Fruit fly (Drosophila melanogaster) whole organism, embryonic: ENCODE results near the gene Sytbeta.

Source experiments
- Adf1 ChIP-seq: fragments of 200-800 bp; sonication (Bioruptor generic); IDR thresholded peaks from 2 replicates; pipeline ENCODE4 v1.3.6; 2022; ENCODE audit warnings: missing biosample characterization, missing genetic modification characterization
- Aef1 ChIP-seq: fragments of 200-800 bp; sonication (Bioruptor generic); IDR thresholded peaks from 3 replicates; pipeline ENCODE4 v1.3.6; 2022; ENCODE audit warnings: missing biosample characterization, missing genetic modification characterization
- BEAF-32 ChIP-seq: fragments of 200-800 bp; sonication (Bioruptor generic); optimal IDR thresholded peaks from 3 replicates; lab custom pipeline; 2017; ENCODE audit warnings: missing biosample characterization, missing genetic modification characterization, mild to moderate bottlenecking, moderate library complexity, missing genetic modification reagents
- Bteb2 ChIP-seq: fragments of 200-800 bp; sonication (Bioruptor generic); optimal IDR thresholded peaks from 2 replicates; lab custom pipeline; 2016; ENCODE audit warnings: missing biosample characterization, missing genetic modification characterization
- CG10654 ChIP-seq: fragments of 200-800 bp; sonication (Bioruptor generic); optimal IDR thresholded peaks from 2 replicates; lab custom pipeline; 2016; ENCODE audit warnings: missing biosample characterization, missing genetic modification characterization
- CG11093 ChIP-seq: fragments of 200-800 bp; sonication (Bioruptor generic); IDR thresholded peaks from 3 replicates; pipeline ENCODE4 v1.3.6; 2022; ENCODE audit warnings: missing biosample characterization, missing genetic modification characterization
- CG11696 ChIP-seq: fragments of 200-800 bp; sonication (Bioruptor generic); IDR thresholded peaks from 2 replicates; pipeline ENCODE4 v1.3.6; 2022; ENCODE audit warnings: missing biosample characterization, missing genetic modification characterization
- CG12219 ChIP-seq: fragments of 200-800 bp; sonication (Bioruptor generic); optimal IDR thresholded peaks from 3 replicates; lab custom pipeline; 2018; ENCODE audit warnings: missing biosample characterization, mild to moderate bottlenecking, missing genetic modification characterization
- CG13296 ChIP-seq: fragments of 200-800 bp; sonication (Bioruptor generic); optimal IDR thresholded peaks from 3 replicates; lab custom pipeline; 2018; ENCODE audit warnings: missing biosample characterization, mild to moderate bottlenecking, missing genetic modification characterization
- CG15073 ChIP-seq: fragments of 200-800 bp; sonication (Bioruptor generic); optimal IDR thresholded peaks from 2 replicates; lab custom pipeline; 2016; ENCODE audit warnings: missing biosample characterization, missing genetic modification characterization
- CG15696 ChIP-seq: fragments of 200-800 bp; sonication (Bioruptor generic); optimal IDR thresholded peaks from 2 replicates; lab custom pipeline; 2019; ENCODE audit warnings: missing biosample characterization, mild to moderate bottlenecking, missing genetic modification characterization, moderate library complexity
- CG1832 ChIP-seq: fragments of 200-800 bp; sonication (Bioruptor generic); optimal IDR thresholded peaks from 2 replicates; lab custom pipeline; 2017; ENCODE audit warnings: missing biosample characterization, mild to moderate bottlenecking, missing genetic modification characterization, inconsistent platforms
- CG18619 ChIP-seq: fragments of 200-800 bp; sonication (Bioruptor generic); optimal IDR thresholded peaks from 3 replicates; lab custom pipeline; 2017; ENCODE audit warnings: missing biosample characterization, mild to moderate bottlenecking, missing genetic modification characterization
- CG2120 ChIP-seq: fragments of 200-800 bp; sonication (Bioruptor generic); optimal IDR thresholded peaks from 3 replicates; lab custom pipeline; 2016; ENCODE audit warnings: missing biosample characterization, missing genetic modification characterization
- CG30020 ChIP-seq: fragments of 200-800 bp; optimal IDR thresholded peaks from 2 replicates; lab custom pipeline; 2019; ENCODE audit warnings: missing biosample characterization, mild to moderate bottlenecking, missing genetic modification characterization, moderate library complexity
- CG33557 ChIP-seq: fragments of 200-800 bp; sonication (Bioruptor generic); optimal IDR thresholded peaks from 2 replicates; lab custom pipeline; 2019; ENCODE audit warnings: missing biosample characterization, mild to moderate bottlenecking, missing genetic modification characterization, moderate library complexity
- CG3726 ChIP-seq: fragments of 200-800 bp; sonication (Bioruptor generic); IDR thresholded peaks from 3 replicates; pipeline ENCODE4, ENCODE4 v1.3.6; 2022; ENCODE audit warnings: missing biosample characterization, missing genetic modification characterization
- CG9797 ChIP-seq: fragments of 200-800 bp; sonication (Bioruptor generic); optimal IDR thresholded peaks from 3 replicates; lab custom pipeline; 2018; ENCODE audit warnings: missing biosample characterization, mild to moderate bottlenecking, missing genetic modification characterization
- CG9876 ChIP-seq: fragments of 200-800 bp; sonication (Bioruptor generic); optimal IDR thresholded peaks from 2 replicates; lab custom pipeline; 2016; ENCODE audit warnings: missing biosample characterization, missing genetic modification characterization
- Dad ChIP-seq: fragments of 200-800 bp; sonication (Bioruptor generic); optimal IDR thresholded peaks from 3 replicates; lab custom pipeline; 2016; ENCODE audit warnings: missing biosample characterization, missing genetic modification characterization
- E2f2 ChIP-seq: fragments of 200-800 bp; sonication (Bioruptor generic); IDR thresholded peaks from 2 replicates; pipeline ENCODE4 v1.3.6; 2022; ENCODE audit warnings: missing biosample characterization, missing genetic modification characterization
- Eip74EF ChIP-seq, 2 experiments: fragments of 200-800 bp in 1 of 2; fragments of >200 bp in 1 of 2; sonication (Bioruptor generic) in 1 of 2; optimal IDR thresholded peaks; 2 replicates each; lab custom pipeline; 2017 to 2019; ENCODE audit warnings: missing biosample characterization in 2 of 2, missing genetic modification characterization in 2 of 2, mild to moderate bottlenecking in 1 of 2, moderate library complexity in 1 of 2
- Hr39 ChIP-seq: fragments of >200 bp; optimal IDR thresholded peaks from 2 replicates; lab custom pipeline; 2017
- Hr78 ChIP-seq, 2 experiments: fragments of 200-800 bp in 1 of 2; fragments of >200 bp in 1 of 2; sonication (Bioruptor generic) in 1 of 2; optimal IDR thresholded peaks; 2 replicates each; lab custom pipeline; 2017 to 2019; ENCODE audit warnings: missing biosample characterization in 2 of 2, missing genetic modification characterization in 2 of 2, mild to moderate bottlenecking in 1 of 2, moderate library complexity in 1 of 2
- Mrtf ChIP-seq: fragments of 200-800 bp; sonication (Bioruptor generic); IDR thresholded peaks from 3 replicates; pipeline ENCODE4 v1.3.6; 2022; ENCODE audit warnings: missing biosample characterization, missing genetic modification characterization
- NC2β ChIP-seq: fragments of 200-800 bp; sonication (Bioruptor generic); optimal IDR thresholded peaks from 2 replicates; lab custom pipeline; 2016; ENCODE audit warnings: missing biosample characterization, missing genetic modification characterization
- Neu2 ChIP-seq: fragments of 200-800 bp; sonication (Bioruptor generic); optimal IDR thresholded peaks from 3 replicates; lab custom pipeline; 2016; ENCODE audit warnings: missing biosample characterization, missing genetic modification characterization, borderline replicate concordance
- Poxn ChIP-seq: fragments of 200-800 bp; sonication (Bioruptor generic); IDR thresholded peaks from 2 replicates; pipeline ENCODE4 v1.3.6; 2022; ENCODE audit warnings: missing biosample characterization, missing genetic modification characterization
- Sox100B ChIP-seq: fragments of 200-800 bp; sonication (Bioruptor generic); optimal IDR thresholded peaks from 3 replicates; lab custom pipeline; 2018; ENCODE audit warnings: missing biosample characterization, mild to moderate bottlenecking, missing genetic modification characterization
- Taf1 ChIP-seq: fragments of 200-800 bp; sonication (Bioruptor generic); IDR thresholded peaks from 2 replicates; pipeline ENCODE4 v1.3.6; 2022; ENCODE audit warnings: missing biosample characterization, missing genetic modification characterization
- Xrp1 ChIP-seq: fragments of 200-800 bp; sonication (Bioruptor generic); IDR thresholded peaks from 2 replicates; pipeline ENCODE4 v1.3.6; 2022; ENCODE audit warnings: missing biosample characterization, missing genetic modification characterization
- ac ChIP-seq: fragments of 200-800 bp; sonication (Bioruptor generic); optimal IDR thresholded peaks from 3 replicates; lab custom pipeline; 2017; ENCODE audit warnings: missing biosample characterization, mild to moderate bottlenecking, missing genetic modification characterization
- ara ChIP-seq: fragments of 200-800 bp; sonication (Bioruptor generic); IDR thresholded peaks from 2 replicates; pipeline ENCODE4 v1.3.6; 2022; ENCODE audit warnings: missing biosample characterization, missing genetic modification characterization
- ash1 ChIP-seq: fragments of 200-800 bp; sonication (Bioruptor generic); optimal IDR thresholded peaks from 2 replicates; lab custom pipeline; 2018; ENCODE audit warnings: missing biosample characterization, mild to moderate bottlenecking, missing genetic modification characterization
- bab2 ChIP-seq: fragments of 200-800 bp; sonication (Bioruptor generic); optimal IDR thresholded peaks from 2 replicates; lab custom pipeline; 2016; ENCODE audit warnings: missing biosample characterization, missing genetic modification characterization
- corto ChIP-seq: fragments of 200-800 bp; sonication (Bioruptor generic); optimal IDR thresholded peaks from 2 replicates; lab custom pipeline; 2016; ENCODE audit warnings: missing biosample characterization, mild to moderate bottlenecking, missing genetic modification characterization, moderate library complexity
- dan ChIP-seq: fragments of 200-800 bp; sonication (Bioruptor generic); IDR thresholded peaks from 2 replicates; pipeline ENCODE4 v1.3.6; 2022; ENCODE audit warnings: missing biosample characterization, missing genetic modification characterization
- dpn ChIP-seq, 2 experiments: fragments of 200-800 bp; sonication (Bioruptor generic); optimal IDR thresholded peaks; 3 replicates each; lab custom pipeline; 2016; ENCODE audit warnings: missing biosample characterization in 2 of 2, missing genetic modification characterization in 2 of 2
- ftz-f1 ChIP-seq: fragments of 200-800 bp; sonication (Bioruptor generic); optimal IDR thresholded peaks from 2 replicates; lab custom pipeline; 2016; ENCODE audit warnings: missing biosample characterization, missing genetic modification characterization
- gcm ChIP-seq: fragments of 200-800 bp; sonication (Bioruptor generic); optimal IDR thresholded peaks from 2 replicates; lab custom pipeline; 2019; ENCODE audit warnings: missing biosample characterization, mild to moderate bottlenecking, missing genetic modification characterization, moderate library complexity
- grau ChIP-seq: fragments of 200-800 bp; optimal IDR thresholded peaks from 3 replicates; lab custom pipeline; 2019; ENCODE audit warnings: missing biosample characterization, mild to moderate bottlenecking, missing genetic modification characterization, moderate library complexity
- h ChIP-seq: fragments of >200 bp; optimal IDR thresholded peaks from 2 replicates; lab custom pipeline; 2017
- her ChIP-seq: fragments of 200-800 bp; sonication (Bioruptor generic); optimal IDR thresholded peaks from 2 replicates; lab custom pipeline; 2016; ENCODE audit warnings: missing biosample characterization, missing genetic modification characterization
- kah ChIP-seq: fragments of 200-800 bp; sonication (Bioruptor generic); optimal IDR thresholded peaks from 2 replicates; lab custom pipeline; 2018; ENCODE audit warnings: missing biosample characterization, mild to moderate bottlenecking, missing genetic modification characterization
- kay ChIP-seq: fragments of 200-800 bp; sonication (Bioruptor generic); optimal IDR thresholded peaks from 2 replicates; lab custom pipeline; 2016; ENCODE audit warnings: missing biosample characterization, missing genetic modification characterization
- maf-S ChIP-seq: fragments of 200-800 bp; sonication (Bioruptor generic); optimal IDR thresholded peaks from 2 replicates; lab custom pipeline; 2016; ENCODE audit warnings: missing biosample characterization, missing genetic modification characterization
- sim ChIP-seq: fragments of 200-800 bp; sonication (Bioruptor generic); IDR thresholded peaks from 2 replicates; pipeline ENCODE4 v1.3.6; 2022; ENCODE audit warnings: missing biosample characterization, missing genetic modification characterization
- slbo ChIP-seq: fragments of 200-800 bp; sonication (Bioruptor generic); IDR thresholded peaks from 2 replicates; pipeline ENCODE4 v1.3.6; 2022; ENCODE audit warnings: missing biosample characterization, missing genetic modification characterization
- toy ChIP-seq: fragments of 200-800 bp; sonication (Bioruptor generic); IDR thresholded peaks from 2 replicates; pipeline ENCODE4 v1.3.6; 2022; ENCODE audit warnings: missing biosample characterization, missing genetic modification characterization
- tx ChIP-seq: fragments of 200-800 bp; sonication (Bioruptor generic); optimal IDR thresholded peaks from 2 replicates; lab custom pipeline; 2016; ENCODE audit warnings: missing biosample characterization, missing genetic modification characterization
- zfh2 ChIP-seq: fragments of 200-800 bp; sonication (Bioruptor generic); optimal IDR thresholded peaks from 2 replicates; lab custom pipeline; 2016; ENCODE audit warnings: missing biosample characterization, missing genetic modification characterization

Sytbeta gene

DNA sequence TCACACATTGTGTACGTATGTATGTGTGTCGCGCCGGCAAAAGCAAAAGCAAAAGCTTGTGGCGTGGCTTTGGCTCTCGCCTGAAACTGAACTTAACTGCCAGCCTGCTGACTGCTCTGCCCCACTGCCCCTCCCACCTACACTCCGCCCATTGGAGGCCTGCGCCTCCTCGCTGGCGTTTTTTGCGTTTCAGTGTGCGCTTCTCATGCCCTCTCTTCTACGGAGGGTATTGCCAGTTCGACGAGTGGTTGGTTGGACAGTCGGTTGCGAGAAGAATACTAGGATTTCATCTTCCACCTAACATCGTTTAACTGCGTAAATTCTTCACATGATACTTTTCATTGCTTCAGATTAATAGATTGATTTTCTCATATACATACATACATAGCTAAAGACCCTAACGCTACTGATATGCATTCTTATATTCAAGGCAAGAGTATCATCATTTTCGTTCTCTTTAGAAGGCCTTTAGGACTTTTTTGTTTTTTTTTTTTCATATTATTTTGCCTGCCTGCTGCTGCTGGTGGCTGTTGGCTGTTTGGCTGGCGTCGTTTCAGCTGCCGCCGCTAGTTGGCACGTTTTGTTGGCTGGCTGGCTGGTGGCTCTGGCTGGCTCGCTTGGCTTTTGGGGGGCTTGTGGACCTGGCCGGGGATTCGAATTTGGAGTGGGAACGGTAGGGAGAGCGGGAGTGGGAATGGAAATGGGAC is 40.2 kb upstream of the Sytbeta start (continued):
- TF ChIP-seq Xrp1 (GFP tag; lab: Robert Waterston, UW) (peak; percentile 48), dpn (GFP tag; optimal IDR thresholded peaks at IDR 0.05; lab: Kevin White, UChicago) (peak; percentile 57 to 78), toy (no peak), CG11696 (GFP tag; lab: Robert Waterston, UW) (no peak), CG12219 (GFP tag; lab: Kevin White, UChicago) (peak; percentile 33), CG13296 (GFP tag; lab: Kevin White, UChicago) (peak; percentile 46), NC2β (peak; percentile 23), CG33557 (GFP tag; lab: Kevin White, UChicago) (no peak), CG9797 (GFP tag; lab: Kevin White, UChicago) (no peak), CG15073 (GFP tag; lab: Kevin White, UChicago) (no peak), maf-S (GFP tag; lab: Kevin White, UChicago) (peak; percentile 1), kay (GFP tag; lab: Kevin White, UChicago) (no peak), CG10654 (GFP tag; lab: Kevin White, UChicago) (peak; percentile 9), CG9876 (GFP tag; lab: Kevin White, UChicago) (no peak), Bteb2 (GFP tag; lab: Kevin White, UChicago) (peak; percentile 43), ac (GFP tag; lab: Kevin White, UChicago) (no peak), slbo (GFP tag; lab: Robert Waterston, UW) (peak; percentile 60), ara (GFP tag; lab: Robert Waterston, UW) (peak; percentile 21; the same call in 1 of the 2 replicates), E2f2 (peak; percentile 33), CG30020 (tag; lab: Kevin White, UChicago) (no peak), bab2 (GFP tag; lab: Kevin White, UChicago) (peak; percentile 41), h (no peak), tx (GFP tag; lab: Kevin White, UChicago) (peak; percentile 6), BEAF-32 (GFP tag; lab: Kevin White, UChicago) (no peak), gcm (GFP tag; lab: Kevin White, UChicago) (peak; percentile 6), Eip74EF (GFP tag; optimal IDR thresholded peaks at IDR 0.05; lab: Kevin White, UChicago) (no peak), Poxn (no peak), CG3726 (GFP tag; lab: Robert Waterston, UW) (no peak), Hr78 (GFP tag; optimal IDR thresholded peaks at IDR 0.05; lab: Kevin White, UChicago) (no peak), Hr39 (lab: Kevin White, UChicago) (no peak), zfh2 (GFP tag; lab: Kevin White, UChicago) (peak; percentile 62), CG18619 (peak; percentile 56), ftz-f1 (GFP tag; lab: Kevin White, UChicago) (no peak), CG1832 (GFP tag; lab: Kevin White, UChicago) (no peak), Aef1 (GFP tag; lab: Robert Waterston, UW) (peak; percentile 35), kah (GFP tag; lab: Kevin White, UChicago) (no peak), her (peak; percentile 49), Dad (GFP tag; lab: Kevin White, UChicago) (peak; percentile 35), Mrtf (0 out of 3 replicates have a peak, but pooled peaks have one; percentile 22), dan (no peak), ash1 (GFP tag; lab: Kevin White, UChicago) (no peak), CG15696 (tag; lab: Kevin White, UChicago) (no peak), CG2120 (GFP tag; lab: Kevin White, UChicago) (peak; percentile 83), Adf1 (GFP tag; lab: Robert Waterston, UW) (peak; percentile 10; the same call in 1 of the 2 replicates), Sox100B (GFP tag; lab: Kevin White, UChicago) (peak; percentile 50), Taf1 (GFP tag; lab: Robert Waterston, UW) (no peak), corto (GFP tag; lab: Kevin White, UChicago) (peak; percentile 55), sim (GFP tag; lab: Robert Waterston, UW) (no peak), grau (tag; lab: Kevin White, UChicago) (peak; percentile 66), Neu2 (no peak), CG11093 (GFP tag; lab: Robert Waterston, UW) (peak; percentile 65; the same call in 1 of the 3 replicates)
